Fruit fly (Drosophila melanogaster) whole organism, prepupa: Measurements from ENCODE around the gene CG31406.

Source experiments
- Eip75B ChIP-seq: fragments of 200-800 bp; sonication (Bioruptor generic); optimal IDR thresholded peaks from 3 replicates; lab custom pipeline; 2016; ENCODE audit warnings: missing biosample characterization, missing genetic modification characterization
- Ets21C ChIP-seq: fragments of 200-800 bp; sonication (Bioruptor generic); optimal IDR thresholded peaks from 3 replicates; lab custom pipeline; 2016; ENCODE audit warnings: missing biosample characterization, missing genetic modification characterization
- achi ChIP-seq: fragments of 200-800 bp; sonication (Bioruptor generic); optimal IDR thresholded peaks from 3 replicates; lab custom pipeline; 2016; ENCODE audit warnings: missing biosample characterization, missing genetic modification characterization
- spab ChIP-seq: fragments of 200-800 bp; sonication (Bioruptor generic); optimal IDR thresholded peaks from 2 replicates; lab custom pipeline; 2017; ENCODE audit warnings: missing biosample characterization, mild to moderate bottlenecking, missing genetic modification characterization, missing genetic modification reagents

DNA sequence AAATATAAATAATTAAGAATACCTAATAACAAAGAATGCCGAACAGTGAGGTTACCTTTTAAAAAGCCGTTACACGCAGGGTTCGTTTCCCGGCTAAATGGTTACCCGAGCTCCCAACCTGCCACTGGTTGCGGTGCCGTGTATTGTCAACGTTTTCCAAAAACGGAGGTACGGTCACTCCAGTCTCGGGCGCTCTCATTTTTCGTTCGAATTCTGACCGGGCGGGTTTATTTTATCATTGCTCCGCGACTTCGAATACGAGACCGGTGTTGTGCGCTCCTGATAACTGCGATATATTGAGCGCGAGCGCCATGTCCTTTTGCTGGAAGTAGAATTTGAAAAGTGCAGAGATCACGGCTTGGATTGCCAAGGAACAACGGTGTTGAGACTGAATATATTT lies 1.4 kb downstream of the CG31406 start, which contains the start of gene jumu:
- TF ChIP-seq Eip75B (no peak), Ets21C (GFP tag; lab: Kevin White, UChicago) (no peak), spab (no peak), achi (GFP tag; lab: Kevin White, UChicago) (no peak)
